Worm (Caenorhabditis elegans): ENCODE data around the gene T28D9.4.

- TF ChIP-seq hlh-6 (tag; optimal IDR thresholded peaks at IDR 0.05) (no peak), unc-3 (GFP tag; conservative IDR thresholded peaks at IDR 0.05) (no peak), unc-3 (tag; optimal IDR thresholded peaks at IDR 0.05) (no peak), madf-2 (tag; optimal IDR thresholded peaks at IDR 0.05) (no peak), tbx-2 (tag; optimal IDR thresholded peaks at IDR 0.05) (no peak), sdc-2 (tag; optimal IDR thresholded peaks at IDR 0.05) (no peak), ceh-31 (tag; optimal IDR thresholded peaks at IDR 0.05) (no peak), nfya-1 (tag; optimal IDR thresholded peaks at IDR 0.05) (no peak), unc-86 (tag; optimal IDR thresholded peaks at IDR 0.05) (no peak), ama-1 (optimal IDR thresholded peaks at IDR 0.05) (no peak), ceh-18 (tag; optimal IDR thresholded peaks at IDR 0.05) (no peak), hlh-13 (GFP tag; optimal IDR thresholded peaks at IDR 0.05) (no peak), dmd-4 (tag; optimal IDR thresholded peaks at IDR 0.05; ENCODE audit: borderline replicate concordance) (no peak), C08G9.2 (tag; optimal IDR thresholded peaks at IDR 0.05) (no peak)
Observed at ce11 chrII:6521316-6521715, 44.6 kb downstream of the T28D9.4 start, which contains the start of gene toe-2.
